Fruit fly (Drosophila melanogaster) whole organism, embryonic: ENCODE measurements around the gene CG10602.
A peak's percentile ranks its signal among the peaks of the same experiment; 100 is the strongest.

Experiments
- CG10543 ChIP-seq: fragments of 200-800 bp; sonication (Bioruptor generic); optimal IDR thresholded peaks from 3 replicates; lab custom pipeline; 2017; ENCODE audit warnings: missing biosample characterization, mild to moderate bottlenecking, missing genetic modification characterization, moderate library complexity
- CG11456 ChIP-seq: fragments of 200-800 bp; sonication (Bioruptor generic); IDR thresholded peaks from 3 replicates; pipeline ENCODE4 v1.3.6; 2022; ENCODE audit warnings: missing biosample characterization, missing genetic modification characterization
- CG11504 ChIP-seq: fragments of 200-800 bp; sonication (Bioruptor generic); optimal IDR thresholded peaks from 3 replicates; lab custom pipeline; 2019; ENCODE audit warnings: missing biosample characterization, mild to moderate bottlenecking, missing genetic modification characterization, moderate library complexity
- CG11696 ChIP-seq: fragments of 200-800 bp; sonication (Bioruptor generic); IDR thresholded peaks from 2 replicates; pipeline ENCODE4 v1.3.6; 2022; ENCODE audit warnings: missing biosample characterization, missing genetic modification characterization
- CG13424 ChIP-seq: fragments of 200-800 bp; sonication (Bioruptor generic); optimal IDR thresholded peaks from 2 replicates; lab custom pipeline; 2019; ENCODE audit warnings: missing biosample characterization, mild to moderate bottlenecking, missing genetic modification characterization, moderate library complexity
- CG14014 ChIP-seq: fragments of 200-800 bp; sonication (Bioruptor generic); IDR thresholded peaks from 2 replicates; pipeline ENCODE4 v1.3.6; 2022; ENCODE audit warnings: missing biosample characterization, missing genetic modification characterization
- CG14860 ChIP-seq: fragments of 200-800 bp; sonication (Bioruptor generic); IDR thresholded peaks from 3 replicates; pipeline ENCODE4 v1.3.6; 2022; ENCODE audit warnings: missing biosample characterization, missing genetic modification characterization; ENCODE audit not compliant: partially characterized antibody
- CG15601 ChIP-seq: fragments of 200-800 bp; sonication (Bioruptor generic); optimal IDR thresholded peaks from 3 replicates; lab custom pipeline; 2019; ENCODE audit warnings: missing biosample characterization, mild to moderate bottlenecking, missing genetic modification characterization, moderate library complexity
- CG16863 ChIP-seq: fragments of 200-800 bp; sonication (Bioruptor generic); optimal IDR thresholded peaks from 3 replicates; lab custom pipeline; 2016; ENCODE audit warnings: missing biosample characterization, missing genetic modification characterization
- CG17829 ChIP-seq: fragments of 200-800 bp; optimal IDR thresholded peaks from 2 replicates; lab custom pipeline; 2019; ENCODE audit warnings: missing biosample characterization, mild to moderate bottlenecking, missing genetic modification characterization, moderate library complexity
- CG34376 ChIP-seq: fragments of 200-800 bp; sonication (Bioruptor generic); optimal IDR thresholded peaks from 2 replicates; lab custom pipeline; 2018; ENCODE audit warnings: missing biosample characterization, mild to moderate bottlenecking, missing genetic modification characterization
- CG4707 ChIP-seq: fragments of 200-800 bp; sonication (Bioruptor generic); optimal IDR thresholded peaks from 2 replicates; lab custom pipeline; 2018; ENCODE audit warnings: missing biosample characterization, mild to moderate bottlenecking, missing genetic modification characterization, moderate library complexity
- CG4730 ChIP-seq: fragments of 200-800 bp; sonication (Bioruptor generic); IDR thresholded peaks from 2 replicates; pipeline ENCODE4 v1.3.6; 2022; ENCODE audit warnings: missing biosample characterization, missing genetic modification characterization
- CG4854 ChIP-seq: fragments of 200-800 bp; sonication (Bioruptor generic); optimal IDR thresholded peaks from 2 replicates; lab custom pipeline; 2016; ENCODE audit warnings: missing biosample characterization, missing genetic modification characterization, inconsistent platforms
- CG7357 ChIP-seq: fragments of 200-800 bp; sonication (Bioruptor generic); IDR thresholded peaks from 3 replicates; pipeline ENCODE4 v1.3.6; 2022; ENCODE audit warnings: missing biosample characterization, missing genetic modification characterization
- CG8359 ChIP-seq: fragments of 200-800 bp; sonication (Bioruptor generic); optimal IDR thresholded peaks from 2 replicates; lab custom pipeline; 2017; ENCODE audit warnings: missing biosample characterization, mild to moderate bottlenecking, missing genetic modification characterization, borderline replicate concordance
- CG8388 ChIP-seq: fragments of 200-800 bp; sonication (Bioruptor generic); optimal IDR thresholded peaks from 2 replicates; lab custom pipeline; 2019; ENCODE audit warnings: missing biosample characterization, mild to moderate bottlenecking, missing genetic modification characterization, moderate library complexity
- CG8944 ChIP-seq: fragments of 200-800 bp; sonication (Bioruptor generic); optimal IDR thresholded peaks from 3 replicates; lab custom pipeline; 2016; ENCODE audit warnings: missing biosample characterization, missing genetic modification characterization
- CTCF ChIP-seq: fragments of 200-800 bp; sonication (Bioruptor generic); optimal IDR thresholded peaks from 2 replicates; lab custom pipeline; 2017; ENCODE audit warnings: missing biosample characterization, mild to moderate bottlenecking, missing genetic modification characterization, moderate library complexity
- Dfd ChIP-seq, 2 experiments: fragments of >200 bp; optimal IDR thresholded peaks; 2 replicates each; lab custom pipeline; 2017; ENCODE audit warnings: missing biosample characterization in 2 of 2, missing genetic modification characterization in 2 of 2
- ERR ChIP-seq: fragments of 200-800 bp; sonication (Bioruptor generic); optimal IDR thresholded peaks from 2 replicates; lab custom pipeline; 2016; ENCODE audit warnings: missing biosample characterization, missing genetic modification characterization
- Elba2 ChIP-seq: fragments of 200-800 bp; sonication (Bioruptor generic); optimal IDR thresholded peaks from 3 replicates; lab custom pipeline; 2016; ENCODE audit warnings: missing biosample characterization, missing genetic modification characterization
- Hr51 ChIP-seq, 2 experiments: fragments of 200-800 bp; sonication (Bioruptor generic); optimal IDR thresholded peaks; 2 replicates in 1 of 2; 3 replicates in 1 of 2; lab custom pipeline; 2016 to 2018; ENCODE audit warnings: missing biosample characterization in 2 of 2, missing genetic modification characterization in 2 of 2, mild to moderate bottlenecking in 1 of 2, moderate library complexity in 1 of 2
- Mes4 ChIP-seq: fragments of 200-800 bp; sonication (Bioruptor generic); optimal IDR thresholded peaks from 2 replicates; lab custom pipeline; 2016; ENCODE audit warnings: missing biosample characterization, missing genetic modification characterization
- Oaz ChIP-seq: fragments of 200-800 bp; sonication (Bioruptor generic); IDR thresholded peaks from 2 replicates; pipeline ENCODE4 v1.3.6; 2022; ENCODE audit warnings: missing biosample characterization, missing genetic modification characterization
- Oli ChIP-seq: fragments of 200-800 bp; sonication (Bioruptor generic); optimal IDR thresholded peaks from 2 replicates; lab custom pipeline; 2018; ENCODE audit warnings: missing biosample characterization, mild to moderate bottlenecking, missing genetic modification characterization, moderate library complexity
- Rx ChIP-seq: fragments of 200-800 bp; sonication (Bioruptor generic); IDR thresholded peaks from 2 replicates; pipeline ENCODE4 v1.3.6; 2022; ENCODE audit warnings: missing biosample characterization, missing genetic modification characterization
- Sox100B ChIP-seq: fragments of 200-800 bp; sonication (Bioruptor generic); optimal IDR thresholded peaks from 3 replicates; lab custom pipeline; 2018; ENCODE audit warnings: missing biosample characterization, mild to moderate bottlenecking, missing genetic modification characterization
- Vsx1 ChIP-seq: fragments of 200-800 bp; sonication (Bioruptor generic); optimal IDR thresholded peaks from 2 replicates; lab custom pipeline; 2017; ENCODE audit warnings: missing biosample characterization, mild to moderate bottlenecking, missing genetic modification characterization, missing genetic modification reagents
- Xbp1 ChIP-seq: fragments of 200-800 bp; sonication (Bioruptor generic); optimal IDR thresholded peaks from 3 replicates; lab custom pipeline; 2016; ENCODE audit warnings: missing biosample characterization, mild to moderate bottlenecking, missing genetic modification characterization
- ac ChIP-seq: fragments of 200-800 bp; sonication (Bioruptor generic); optimal IDR thresholded peaks from 3 replicates; lab custom pipeline; 2017; ENCODE audit warnings: missing biosample characterization, mild to moderate bottlenecking, missing genetic modification characterization
- bab2 ChIP-seq: fragments of 200-800 bp; sonication (Bioruptor generic); optimal IDR thresholded peaks from 2 replicates; lab custom pipeline; 2016; ENCODE audit warnings: missing biosample characterization, missing genetic modification characterization
- btn ChIP-seq: fragments of 200-800 bp; sonication (Bioruptor generic); optimal IDR thresholded peaks from 2 replicates; lab custom pipeline; 2016; ENCODE audit warnings: missing biosample characterization, missing genetic modification characterization
- chif ChIP-seq, 2 experiments: fragments of 200-800 bp; sonication (Bioruptor generic); optimal IDR thresholded peaks; 3 replicates each; lab custom pipeline; 2016; ENCODE audit warnings: missing biosample characterization in 2 of 2, missing genetic modification characterization in 2 of 2
- dpn ChIP-seq, 2 experiments: fragments of 200-800 bp; sonication (Bioruptor generic); optimal IDR thresholded peaks; 3 replicates each; lab custom pipeline; 2016; ENCODE audit warnings: missing biosample characterization in 2 of 2, missing genetic modification characterization in 2 of 2
- dysf ChIP-seq: fragments of 200-800 bp; sonication (Bioruptor generic); IDR thresholded peaks from 3 replicates; pipeline ENCODE4 v1.3.6; 2022; ENCODE audit warnings: missing biosample characterization, missing genetic modification characterization
- fd102C ChIP-seq: fragments of 200-800 bp; sonication (Bioruptor generic); optimal IDR thresholded peaks from 2 replicates; lab custom pipeline; 2018; ENCODE audit warnings: missing biosample characterization, mild to moderate bottlenecking, missing genetic modification characterization, moderate library complexity
- her ChIP-seq: fragments of 200-800 bp; sonication (Bioruptor generic); optimal IDR thresholded peaks from 2 replicates; lab custom pipeline; 2016; ENCODE audit warnings: missing biosample characterization, missing genetic modification characterization
- hkb ChIP-seq, 2 experiments: fragments of 200-800 bp in 1 of 2; fragments of >200 bp in 1 of 2; sonication (Bioruptor generic) in 1 of 2; IDR thresholded peaks in 1 of 2; optimal IDR thresholded peaks in 1 of 2; 2 replicates each; pipeline versions ENCODE4 v1.3.6 to Lab custom; 2017 to 2022; ENCODE audit warnings: missing biosample characterization in 1 of 2, missing genetic modification characterization in 1 of 2
- ind ChIP-seq: fragments of 200-800 bp; sonication (Bioruptor generic); optimal IDR thresholded peaks from 3 replicates; lab custom pipeline; 2016; ENCODE audit warnings: missing biosample characterization, missing genetic modification characterization
- jumu ChIP-seq: fragments of 200-800 bp; sonication (Bioruptor generic); optimal IDR thresholded peaks from 3 replicates; lab custom pipeline; 2016; ENCODE audit warnings: missing biosample characterization, missing genetic modification characterization
- lbe ChIP-seq: fragments of 200-800 bp; sonication (Bioruptor generic); optimal IDR thresholded peaks from 2 replicates; lab custom pipeline; 2016; ENCODE audit warnings: missing biosample characterization, mild to moderate bottlenecking, missing genetic modification characterization
- nerfin-1 ChIP-seq: fragments of 200-800 bp; sonication (Bioruptor generic); optimal IDR thresholded peaks from 3 replicates; lab custom pipeline; 2019; ENCODE audit warnings: missing biosample characterization, mild to moderate bottlenecking, missing genetic modification characterization, moderate library complexity
- peb ChIP-seq: fragments of 200-800 bp; sonication (Bioruptor generic); IDR thresholded peaks from 2 replicates; pipeline ENCODE4 v1.3.6; 2022; ENCODE audit warnings: missing biosample characterization, missing genetic modification characterization
- rib ChIP-seq: fragments of 200-800 bp; sonication (Bioruptor generic); IDR thresholded peaks from 2 replicates; pipeline ENCODE4 v1.3.6; 2022; ENCODE audit warnings: missing biosample characterization, missing genetic modification characterization
- slou ChIP-seq: fragments of 200-800 bp; sonication (Bioruptor generic); optimal IDR thresholded peaks from 3 replicates; lab custom pipeline; 2016; ENCODE audit warnings: missing biosample characterization, missing genetic modification characterization
- stwl ChIP-seq: fragments of 200-800 bp; sonication (Bioruptor generic); optimal IDR thresholded peaks from 3 replicates; lab custom pipeline; 2018; ENCODE audit warnings: missing biosample characterization, mild to moderate bottlenecking, missing genetic modification characterization, moderate library complexity
- trh ChIP-seq: fragments of 200-800 bp; sonication (Bioruptor generic); optimal IDR thresholded peaks from 2 replicates; lab custom pipeline; 2016; ENCODE audit warnings: missing biosample characterization, missing genetic modification characterization

The CG10602 gene

DNA sequence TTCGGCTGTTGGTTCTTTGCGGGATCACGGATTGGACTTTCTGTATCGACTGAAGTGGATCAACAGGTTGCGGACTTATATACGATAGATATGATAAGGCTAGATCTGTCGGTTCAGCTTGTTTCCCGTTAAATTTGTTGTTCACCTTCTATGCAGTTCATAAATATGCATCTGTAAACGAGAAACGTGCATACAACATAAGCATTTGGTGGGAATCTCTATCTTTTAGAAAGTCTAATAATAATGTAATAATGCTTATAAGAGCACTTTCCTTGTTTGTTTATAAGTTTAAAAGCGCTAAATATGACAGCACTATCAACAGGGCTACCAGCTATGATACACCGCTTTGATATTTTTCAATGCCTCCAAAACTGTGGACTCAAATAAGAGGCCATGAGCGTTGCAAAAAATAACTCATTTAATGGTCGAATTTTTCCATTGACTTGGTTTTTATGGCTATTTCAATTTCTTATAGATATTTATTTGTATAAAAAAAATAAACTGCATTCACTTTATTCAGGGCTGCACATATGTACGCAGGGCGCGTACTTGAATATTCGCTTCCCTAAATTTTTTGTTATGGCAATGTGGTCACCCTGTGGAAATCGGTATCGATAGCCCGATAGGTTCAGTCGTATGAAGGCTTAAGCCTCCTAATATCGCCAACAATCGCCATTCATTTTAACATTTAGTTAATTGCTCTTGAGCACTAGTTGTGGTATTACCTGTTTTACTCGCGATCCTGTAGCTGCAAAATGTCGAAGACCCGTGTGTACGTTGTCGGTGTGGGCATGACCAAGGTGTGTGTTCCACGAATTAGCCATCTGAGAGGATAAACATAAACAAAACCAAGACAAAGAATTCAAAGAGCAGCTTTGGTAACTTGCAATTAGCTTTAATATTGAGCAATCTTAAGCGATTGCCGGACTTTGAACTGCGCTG, 28.2 kb downstream of the CG10602 start, which contains the start of the genes CG17597 and ScpX (continued):
- TF ChIP-seq Xbp1 (peak; percentile 70), Hr51 (GFP tag; optimal IDR thresholded peaks at IDR 0.05; lab: Kevin White, UChicago) (peak; percentile 13 to 58), Dfd (GFP tag; optimal IDR thresholded peaks at IDR 0.05; lab: Kevin White, UChicago) (no peak), nerfin-1 (peak; percentile 11), lbe (GFP tag; lab: Kevin White, UChicago) (no peak), her (no peak), peb (GFP tag; lab: Robert Waterston, UW) (no peak), CG11456 (0 out of 3 replicates have a peak, but pooled peaks have one; percentile 59), bab2 (GFP tag; lab: Kevin White, UChicago) (peak; percentile 59), CG14014 (peak; percentile 53), CG10543 (GFP tag; lab: Kevin White, UChicago) (peak; percentile 63), CG11696 (no peak), CG8944 (GFP tag; lab: Kevin White, UChicago) (peak; percentile 46), ERR (GFP tag; lab: Kevin White, UChicago) (no peak), CG13424 (tag; lab: Kevin White, UChicago) (peak; percentile 67), slou (GFP tag; lab: Kevin White, UChicago) (peak; percentile 70), btn (GFP tag; lab: Kevin White, UChicago) (no peak), CG11504 (peak; percentile 75), dysf (GFP tag; lab: Robert Waterston, UW) (no peak; the same call in 2 of the 3 replicates), CG8359 (GFP tag; lab: Kevin White, UChicago) (no peak), jumu (GFP tag; lab: Kevin White, UChicago) (peak; percentile 75), CG4730 (GFP tag; lab: Robert Waterston, UW) (0 out of 2 replicates have a peak, but pooled peaks have one; percentile 17), ac (GFP tag; lab: Kevin White, UChicago) (no peak), CG34376 (peak; percentile 27), CG15601 (tag; lab: Kevin White, UChicago) (peak; percentile 46), CG17829 (tag; lab: Kevin White, UChicago) (peak; percentile 67), CG8388 (GFP tag; lab: Kevin White, UChicago) (peak; percentile 45), fd102C (peak; percentile 47), CG7357 (GFP tag; lab: Robert Waterston, UW) (0 out of 3 replicates have a peak, but pooled peaks have one; percentile 28), Rx (GFP tag; lab: Robert Waterston, UW) (peak; percentile 7; the same call in 1 of the 2 replicates), Oaz (GFP tag; lab: Robert Waterston, UW) (no peak), Vsx1 (GFP tag; lab: Kevin White, UChicago) (peak; percentile 5), CTCF (GFP tag; lab: Kevin White, UChicago) (peak; percentile 11), hkb (optimal IDR thresholded peaks at IDR 0.05; lab: Kevin White, UChicago) (no peak), hkb (GFP tag; IDR thresholded peaks at IDR 0.05; lab: Robert Waterston, UW) (no peak; the same call in 1 of the 2 replicates), rib (no peak), Oli (tag; lab: Kevin White, UChicago) (peak; percentile 58), Elba2 (GFP tag; lab: Kevin White, UChicago) (peak; percentile 14), CG4707 (GFP tag; lab: Kevin White, UChicago) (no peak), CG14860 (GFP tag; lab: Robert Waterston, UW) (peak; percentile 84), dpn (GFP tag; optimal IDR thresholded peaks at IDR 0.05; lab: Kevin White, UChicago) (peak; percentile 47 to 68), stwl (peak; percentile 94), chif (GFP tag; optimal IDR thresholded peaks at IDR 0.05; lab: Kevin White, UChicago) (peak; percentile 22 to 75), ind (GFP tag; lab: Kevin White, UChicago) (peak; percentile 72), trh (GFP tag; lab: Kevin White, UChicago) (no peak), CG16863 (peak; percentile 31), CG4854 (GFP tag; lab: Kevin White, UChicago) (peak; percentile 39), Sox100B (peak; percentile 54), Mes4 (GFP tag; lab: Kevin White, UChicago) (peak; percentile 11)
